Fruit fly (Drosophila melanogaster): ENCODE data around the gene Lcp65Af.

Gene Lcp65Af

dm6 chr3L:6181776-6182175 is 45.2 kb upstream of the Lcp65Af start, which contains the start of gene CG10274 (continued):
- peak; percentile 52; the same call in 1 of the 2 replicates for TF ChIP-seq CG32772 (GFP tag; IDR thresholded peaks at IDR 0.05)
- peak; percentile 49 for TF ChIP-seq Dad (GFP tag; optimal IDR thresholded peaks at IDR 0.05)
- TF ChIP-seq Xrp1 (GFP tag; IDR thresholded peaks at IDR 0.05), result peak; percentile 82
- peak; percentile 76 for TF ChIP-seq Ptx1 (GFP tag; IDR thresholded peaks at IDR 0.05)
- TF ChIP-seq pb (GFP tag; optimal IDR thresholded peaks at IDR 0.05), result no peak
- no peak for TF ChIP-seq gce (GFP tag; IDR thresholded peaks at IDR 0.05)
- TF ChIP-seq CG18619 (GFP tag; optimal IDR thresholded peaks at IDR 0.05), result peak; percentile 77
- peak; percentile 80 for TF ChIP-seq zfh2 (GFP tag; optimal IDR thresholded peaks at IDR 0.05)
- peak; percentile 84 for TF ChIP-seq CG13424 (tag; optimal IDR thresholded peaks at IDR 0.05)
- no peak for TF ChIP-seq Doc3 (GFP tag; IDR thresholded peaks at IDR 0.05; ENCODE audit: partially characterized antibody)
- peak; percentile 66 for TF ChIP-seq Atf6 (GFP tag; IDR thresholded peaks at IDR 0.05)
- no peak for TF ChIP-seq dan (GFP tag; IDR thresholded peaks at IDR 0.05)
- TF ChIP-seq ewg (GFP tag; optimal IDR thresholded peaks at IDR 0.05), result peak; percentile 61
- no peak for TF ChIP-seq tap (tag; optimal IDR thresholded peaks at IDR 0.05)
- peak; percentile 29; the same call in 1 of the 2 replicates for TF ChIP-seq wor (GFP tag; IDR thresholded peaks at IDR 0.05)
- peak; percentile 61; the same call in 1 of the 2 replicates for TF ChIP-seq ranshi (GFP tag; IDR thresholded peaks at IDR 0.05)
- no peak for TF ChIP-seq CG4707 (GFP tag; optimal IDR thresholded peaks at IDR 0.05)
- peak; percentile 73 for TF ChIP-seq Fer3 (tag; optimal IDR thresholded peaks at IDR 0.05)
- peak; percentile 72 for TF ChIP-seq CG12942 (GFP tag; optimal IDR thresholded peaks at IDR 0.05)
- TF ChIP-seq eve (GFP tag; optimal IDR thresholded peaks at IDR 0.05), result no peak
- peak; percentile 44 for TF ChIP-seq CG18476 (GFP tag; optimal IDR thresholded peaks at IDR 0.05)
- peak; percentile 35 for TF ChIP-seq NC2α (GFP tag; optimal IDR thresholded peaks at IDR 0.05)
- TF ChIP-seq BEAF-32 (GFP tag; optimal IDR thresholded peaks at IDR 0.05), result peak; percentile 36
- TF ChIP-seq sug (tag; optimal IDR thresholded peaks at IDR 0.05), result peak; percentile 84
- peak; percentile 63 for TF ChIP-seq CG8944 (GFP tag; optimal IDR thresholded peaks at IDR 0.05)
- TF ChIP-seq CG2202 (tag; optimal IDR thresholded peaks at IDR 0.05), result peak; percentile 57
- TF ChIP-seq al (GFP tag; IDR thresholded peaks at IDR 0.05), result peak; percentile 76
- peak; percentile 6 for TF ChIP-seq HmgD (GFP tag; optimal IDR thresholded peaks at IDR 0.05)
- no peak for TF ChIP-seq Oaz (GFP tag; IDR thresholded peaks at IDR 0.05)
- TF ChIP-seq CG8359 (GFP tag; optimal IDR thresholded peaks at IDR 0.05; ENCODE audit: borderline replicate concordance), result no peak
- TF ChIP-seq lmd (GFP tag; IDR thresholded peaks at IDR 0.05), result peak; percentile 80
- TF ChIP-seq nmo (GFP tag; optimal IDR thresholded peaks at IDR 0.05), result peak; percentile 91
- TF ChIP-seq CG17568 (GFP tag; optimal IDR thresholded peaks at IDR 0.05), result no peak
- TF ChIP-seq crol (GFP tag; IDR thresholded peaks at IDR 0.05), result no peak
- TF ChIP-seq Med (GFP tag), result peak; percentile 93
- peak; percentile 13 for TF ChIP-seq her (GFP tag; optimal IDR thresholded peaks at IDR 0.05)
- TF ChIP-seq slbo (GFP tag; IDR thresholded peaks at IDR 0.05), result peak; percentile 84
- TF ChIP-seq cas (GFP tag; IDR thresholded peaks at IDR 0.05), result no peak
- peak; percentile 21; the same call in 1 of the 3 replicates for TF ChIP-seq knrl (GFP tag; IDR thresholded peaks at IDR 0.05; ENCODE audit: partially characterized antibody)
- peak; percentile 83 for TF ChIP-seq CG2712 (tag; optimal IDR thresholded peaks at IDR 0.05)
- TF ChIP-seq CG18262 (tag; optimal IDR thresholded peaks at IDR 0.05), result peak; percentile 76
- peak; percentile 79 for TF ChIP-seq CG8924 (tag; optimal IDR thresholded peaks at IDR 0.05)
- no peak for TF ChIP-seq Hr39 (optimal IDR thresholded peaks at IDR 0.05)
- no peak; the same call in 2 of the 3 replicates for TF ChIP-seq CG11456 (GFP tag; IDR thresholded peaks at IDR 0.05)
- peak; percentile 65 for TF ChIP-seq fd96Cb (tag; optimal IDR thresholded peaks at IDR 0.05)
- TF ChIP-seq lbe (GFP tag; optimal IDR thresholded peaks at IDR 0.05), result no peak
- no peak for TF ChIP-seq bbx (GFP tag; IDR thresholded peaks at IDR 0.05; ENCODE audit: partially characterized antibody)
- TF ChIP-seq CG9932 (GFP tag; IDR thresholded peaks at IDR 0.05), result peak; percentile 88
- TF ChIP-seq toy (GFP tag; IDR thresholded peaks at IDR 0.05), result no peak
- no peak for TF ChIP-seq h (optimal IDR thresholded peaks at IDR 0.05)
- no peak for TF ChIP-seq kah (GFP tag; optimal IDR thresholded peaks at IDR 0.05)
- no peak for TF ChIP-seq Poxn (GFP tag; IDR thresholded peaks at IDR 0.05)

All from whole organism, embryonic.